Worm (Caenorhabditis elegans) whole organism, young adult: Measurements from ENCODE around the gene pdi-2.

Experiments used
- C17E4.6 ChIP-seq: fragments of 200-800 bp; sonication (Bioruptor generic); IDR thresholded peaks from 2 replicates; pipeline ENCODE4 v1.3.6; 2022; ENCODE audit warnings: missing genetic modification reagents, missing genetic modification characterization, missing compliant biosample characterization
- ZK185.1 ChIP-seq: sonication (generic microtip); optimal IDR thresholded peaks from 2 replicates; lab custom pipeline; 2016; ENCODE audit warnings: mild to moderate bottlenecking, missing genetic modification characterization, missing compliant biosample characterization; ENCODE audit not compliant: poor library complexity, severe bottlenecking
- dpl-1 ChIP-seq: fragments of 150-350 bp; optimal IDR thresholded peaks from 2 replicates; lab custom pipeline; 2014; ENCODE audit warnings: missing biosample characterization, missing genetic modification reagents, missing genetic modification characterization
- egl-44 ChIP-seq: fragments of 200-800 bp; sonication (Bioruptor generic); IDR thresholded peaks from 2 replicates; pipeline ENCODE4 v1.3.6; 2022; ENCODE audit warnings: missing genetic modification reagents, missing genetic modification characterization, missing compliant biosample characterization
- ekl-4 ChIP-seq: fragments of 200-800 bp; sonication (Bioruptor generic); IDR thresholded peaks from 2 replicates; pipeline ENCODE4 v1.3.6; 2022; ENCODE audit warnings: missing genetic modification reagents, missing genetic modification characterization, missing compliant biosample characterization
- him-1 ChIP-seq: sonication (generic microtip); optimal IDR thresholded peaks from 2 replicates; lab custom pipeline; 2016; ENCODE audit warnings: missing genotype, missing genetic modification reagents, missing genetic modification characterization, missing compliant biosample characterization
- lin-35 ChIP-seq, 3 experiments: fragments of 150-350 bp in 2 of 3; sonication (generic microtip) in 1 of 3; optimal IDR thresholded peaks; 2 replicates each; lab custom pipeline; 2014 to 2018; ENCODE audit warnings: missing biosample characterization in 3 of 3, missing genetic modification characterization in 3 of 3, missing genetic modification reagents in 3 of 3
- madf-10 ChIP-seq: sonication (generic microtip); optimal IDR thresholded peaks from 2 replicates; lab custom pipeline; 2016; ENCODE audit warnings: mild to moderate bottlenecking, missing genetic modification characterization, missing compliant biosample characterization
- nhr-179 ChIP-seq: sonication (generic microtip); optimal IDR thresholded peaks from 2 replicates; lab custom pipeline; 2016; ENCODE audit warnings: mild to moderate bottlenecking, missing genetic modification characterization, missing compliant biosample characterization
- nhr-80 ChIP-seq: sonication (generic microtip); optimal IDR thresholded peaks from 2 replicates; lab custom pipeline; 2016; ENCODE audit warnings: missing genetic modification characterization, missing compliant biosample characterization
- pha-4 ChIP-seq: fragments of 150-350 bp; sonication (generic microtip); optimal IDR thresholded peaks from 2 replicates; lab custom pipeline; 2014; ENCODE audit warnings: missing biosample characterization, missing genetic modification reagents, missing genetic modification characterization
- snpc-1.1 ChIP-seq: sonication (generic microtip); optimal IDR thresholded peaks from 2 replicates; lab custom pipeline; 2017; ENCODE audit warnings: missing genetic modification characterization, mild to moderate bottlenecking, missing compliant biosample characterization, antibody characterized with exemption, moderate library complexity, missing genotype, missing genetic modification reagents; ENCODE audit not compliant: insufficient read depth
- unc-62 ChIP-seq: fragments of 150-350 bp; optimal IDR thresholded peaks from 2 replicates; lab custom pipeline; 2014; ENCODE audit warnings: missing biosample characterization, missing genetic modification reagents, missing genetic modification characterization

DNA sequence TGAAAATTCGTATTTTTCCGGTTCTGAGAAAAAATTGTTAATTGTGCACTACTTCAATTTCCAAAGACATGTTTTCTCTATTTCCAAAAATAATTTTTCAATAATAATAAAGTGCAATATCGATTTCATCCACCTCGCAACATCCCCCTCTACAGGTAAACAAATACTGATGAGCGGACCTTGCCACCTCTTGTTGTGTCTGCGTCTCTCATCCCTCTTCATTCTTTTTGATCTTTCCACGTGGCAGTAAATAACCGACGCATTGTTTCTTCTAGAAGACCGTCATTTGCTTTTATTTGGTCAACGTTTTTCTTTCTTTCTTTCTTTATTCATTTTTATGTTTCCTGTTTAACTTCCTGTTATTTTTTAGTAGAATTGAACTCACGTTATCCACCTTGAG, 20.7 kb upstream of the pdi-2 start:
- TF ChIP-seq lin-35 (GFP tag; optimal IDR thresholded peaks at IDR 0.05; lab: Kevin White, UChicago) (no peak), madf-10 (tag; lab: Kevin White, UChicago) (no peak), ekl-4 (GFP tag; lab: Robert Waterston, UW) (no peak), dpl-1 (GFP tag; lab: Kevin White, UChicago) (no peak), egl-44 (GFP tag; lab: Robert Waterston, UW) (no peak), nhr-179 (no peak), ZK185.1 (no peak), him-1 (tag; lab: Kevin White, UChicago) (no peak), C17E4.6 (GFP tag; lab: Robert Waterston, UW) (no peak), nhr-80 (tag; lab: Kevin White, UChicago) (no peak), pha-4 (tag; lab: Kevin White, UChicago) (no peak), snpc-1.1 (tag; lab: Kevin White, UChicago) (no peak), unc-62 (GFP tag; lab: Kevin White, UChicago) (no peak)
